Worm (Caenorhabditis elegans) whole organism, early embryonic: Measurements from ENCODE around the gene glt-3.

ENCODE experiments used
- B0310.2 ChIP-seq: sonication (generic microtip); optimal IDR thresholded peaks from 2 replicates; lab custom pipeline; 2016; ENCODE audit warnings: mild to moderate bottlenecking, missing genetic modification characterization, missing compliant biosample characterization
- F13C5.2 ChIP-seq: sonication (generic microtip); optimal IDR thresholded peaks from 2 replicates; lab custom pipeline; 2017; ENCODE audit warnings: mild to moderate bottlenecking, missing genetic modification characterization, inconsistent platforms, missing compliant biosample characterization
- aly-1 ChIP-seq: sonication (generic microtip); optimal IDR thresholded peaks from 2 replicates; lab custom pipeline; 2016; ENCODE audit warnings: missing genetic modification characterization, missing compliant biosample characterization
- ama-1 ChIP-seq: fragments of 150-350 bp; optimal IDR thresholded peaks from 2 replicates; lab custom pipeline; 2014
- ceh-13 ChIP-seq: fragments of 200-800 bp; sonication (Bioruptor generic); optimal IDR thresholded peaks from 2 replicates; lab custom pipeline; 2018; ENCODE audit warnings: mild to moderate bottlenecking, missing genetic modification characterization, missing compliant biosample characterization
- ceh-36 ChIP-seq: sonication (generic microtip); optimal IDR thresholded peaks from 2 replicates; lab custom pipeline; 2016; ENCODE audit warnings: missing genetic modification characterization, inconsistent platforms, missing compliant biosample characterization
- ets-7 ChIP-seq: sonication (generic microtip); optimal IDR thresholded peaks from 2 replicates; lab custom pipeline; 2016; ENCODE audit warnings: missing genotype, missing genetic modification characterization, missing compliant biosample characterization
- flt-1 ChIP-seq: fragments of 200-800 bp; sonication (Bioruptor generic); IDR thresholded peaks from 2 replicates; pipeline ENCODE4 v1.3.6; 2022; ENCODE audit warnings: missing genetic modification characterization, missing compliant biosample characterization
- hmbx-1 ChIP-seq: sonication (generic microtip); optimal IDR thresholded peaks from 2 replicates; lab custom pipeline; 2016; ENCODE audit warnings: mild to moderate bottlenecking, missing genetic modification characterization, missing compliant biosample characterization
- hmg-4 ChIP-seq: fragments of 200-800 bp; sonication (Bioruptor generic); optimal IDR thresholded peaks from 2 replicates; lab custom pipeline; 2018; ENCODE audit warnings: mild to moderate bottlenecking, missing genetic modification characterization, missing compliant biosample characterization
- hnd-1 ChIP-seq: sonication (generic microtip); optimal IDR thresholded peaks from 2 replicates; lab custom pipeline; 2016; ENCODE audit warnings: missing genetic modification characterization, missing compliant biosample characterization
- pes-1 ChIP-seq: fragments of 200-800 bp; sonication (Bioruptor generic); IDR thresholded peaks from 2 replicates; pipeline ENCODE4 v1.3.6; 2022; ENCODE audit warnings: missing genetic modification reagents, missing genetic modification characterization, missing compliant biosample characterization
- scrt-1 ChIP-seq: fragments of 200-800 bp; sonication (Bioruptor generic); IDR thresholded peaks from 2 replicates; pipeline ENCODE4 v1.3.6; 2022; ENCODE audit warnings: missing genetic modification characterization, missing compliant biosample characterization
- sea-1 ChIP-seq: fragments of 200-800 bp; sonication (Bioruptor generic); conservative IDR thresholded peaks from 2 replicates; pipeline ENCODE4 v1.3.6; 2022; ENCODE audit warnings: missing genetic modification characterization, missing compliant biosample characterization
- tbx-11 ChIP-seq: fragments of 200-800 bp; sonication (Bioruptor generic); IDR thresholded peaks from 2 replicates; pipeline ENCODE4 v1.3.6; 2022; ENCODE audit warnings: missing genetic modification characterization, missing compliant biosample characterization
- tbx-37 ChIP-seq: fragments of 200-800 bp; sonication (Bioruptor generic); conservative IDR thresholded peaks from 2 replicates; pipeline ENCODE4 v1.3.6; 2022; ENCODE audit warnings: missing genetic modification reagents, missing genetic modification characterization, missing compliant biosample characterization
- tra-4 ChIP-seq: sonication (generic microtip); optimal IDR thresholded peaks from 2 replicates; lab custom pipeline; 2017; ENCODE audit warnings: missing genetic modification characterization, missing compliant biosample characterization

Gene glt-3

DNA sequence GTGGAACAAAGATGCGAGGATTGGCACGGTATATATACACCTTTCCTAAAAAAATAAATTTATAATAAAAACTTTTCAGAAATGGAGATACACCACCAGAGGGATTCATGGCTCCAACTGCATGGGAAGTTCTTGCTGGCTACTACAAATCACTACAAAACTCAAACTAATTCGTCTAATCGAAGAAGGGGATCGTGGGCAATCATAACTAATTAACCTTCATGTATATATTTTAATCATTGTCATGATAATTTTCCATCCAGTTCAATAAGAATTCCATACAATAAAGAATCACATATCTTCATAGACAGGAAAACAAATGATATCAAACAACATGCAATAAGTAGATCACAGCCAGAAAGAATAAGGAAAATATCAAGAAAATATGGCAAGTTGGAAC is 34.0 kb downstream of the glt-3 start:
- TF ChIP-seq tra-4 (tag; lab: Kevin White, UChicago) (no peak), ama-1 (lab: Kevin White, UChicago) (no peak), ets-7 (tag; lab: Kevin White, UChicago) (no peak), hnd-1 (tag; lab: Kevin White, UChicago) (no peak), ceh-13 (GFP tag; lab: Kevin White, UChicago) (no peak), flt-1 (no peak), pes-1 (GFP tag; lab: Robert Waterston, UW) (no peak), tbx-11 (no peak), F13C5.2 (no peak), hmbx-1 (no peak), ceh-36 (tag; lab: Kevin White, UChicago) (no peak)

DNA sequence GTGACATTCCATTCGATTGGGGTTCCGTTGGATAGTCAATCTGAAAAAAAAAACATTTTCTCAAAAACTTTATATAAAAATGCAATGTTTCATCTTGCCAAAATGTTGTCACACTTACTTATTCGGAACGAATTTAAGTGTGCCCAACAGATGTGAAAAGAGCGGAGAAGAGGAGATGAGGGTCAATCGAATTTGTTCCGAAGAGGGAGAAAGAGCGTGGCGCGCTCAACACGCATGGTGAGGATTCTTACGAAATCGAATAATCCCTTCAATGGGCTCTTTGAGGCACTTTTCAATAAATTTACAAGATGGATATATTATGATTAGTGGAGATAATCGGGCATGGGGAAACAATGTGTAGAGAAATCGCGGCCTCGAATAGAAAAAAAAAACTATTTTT is 40.8 kb downstream of the glt-3 start:
- TF ChIP-seq F13C5.2 (no peak), pes-1 (GFP tag; lab: Robert Waterston, UW) (no peak), hnd-1 (tag; lab: Kevin White, UChicago) (no peak), scrt-1 (GFP tag; lab: Robert Waterston, UW) (no peak), tra-4 (tag; lab: Kevin White, UChicago) (no peak), aly-1 (no peak), hmbx-1 (no peak), B0310.2 (no peak), ceh-36 (tag; lab: Kevin White, UChicago) (no peak), tbx-37 (GFP tag; lab: Robert Waterston, UW) (no peak), sea-1 (GFP tag; lab: Robert Waterston, UW) (no peak), hmg-4 (no peak), ets-7 (tag; lab: Kevin White, UChicago) (no peak), ama-1 (lab: Kevin White, UChicago) (no peak), tbx-11 (no peak), flt-1 (no peak), ceh-13 (GFP tag; lab: Kevin White, UChicago) (no peak)

DNA sequence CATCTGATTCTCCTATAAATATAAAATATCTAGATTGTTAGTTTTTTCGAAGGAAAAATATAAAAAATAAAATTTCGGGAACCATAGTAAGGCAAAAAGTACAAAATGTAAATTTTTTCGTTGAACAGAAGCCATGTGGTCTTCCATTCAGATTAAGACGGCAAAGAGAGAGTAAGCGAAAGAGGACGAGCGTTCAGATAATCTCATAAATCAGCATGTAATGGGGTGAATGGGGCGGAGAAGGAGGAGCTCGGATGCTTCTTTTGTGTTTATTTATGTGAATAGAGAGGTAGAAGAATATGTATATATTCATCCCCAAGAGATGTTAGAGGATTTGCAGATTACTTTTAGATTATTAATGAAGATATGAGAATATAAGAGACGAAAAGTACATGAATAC is 44.3 kb downstream of the glt-3 start, which contains the start of gene pxf-1:
Gene pxf-1, minus strand, starts transcription at position 14 of the 400 bp plus-strand sequence.
- TF ChIP-seq pes-1 (GFP tag; lab: Robert Waterston, UW) (no peak), aly-1 (no peak), ama-1 (lab: Kevin White, UChicago) (no peak), hnd-1 (tag; lab: Kevin White, UChicago) (no peak)

DNA sequence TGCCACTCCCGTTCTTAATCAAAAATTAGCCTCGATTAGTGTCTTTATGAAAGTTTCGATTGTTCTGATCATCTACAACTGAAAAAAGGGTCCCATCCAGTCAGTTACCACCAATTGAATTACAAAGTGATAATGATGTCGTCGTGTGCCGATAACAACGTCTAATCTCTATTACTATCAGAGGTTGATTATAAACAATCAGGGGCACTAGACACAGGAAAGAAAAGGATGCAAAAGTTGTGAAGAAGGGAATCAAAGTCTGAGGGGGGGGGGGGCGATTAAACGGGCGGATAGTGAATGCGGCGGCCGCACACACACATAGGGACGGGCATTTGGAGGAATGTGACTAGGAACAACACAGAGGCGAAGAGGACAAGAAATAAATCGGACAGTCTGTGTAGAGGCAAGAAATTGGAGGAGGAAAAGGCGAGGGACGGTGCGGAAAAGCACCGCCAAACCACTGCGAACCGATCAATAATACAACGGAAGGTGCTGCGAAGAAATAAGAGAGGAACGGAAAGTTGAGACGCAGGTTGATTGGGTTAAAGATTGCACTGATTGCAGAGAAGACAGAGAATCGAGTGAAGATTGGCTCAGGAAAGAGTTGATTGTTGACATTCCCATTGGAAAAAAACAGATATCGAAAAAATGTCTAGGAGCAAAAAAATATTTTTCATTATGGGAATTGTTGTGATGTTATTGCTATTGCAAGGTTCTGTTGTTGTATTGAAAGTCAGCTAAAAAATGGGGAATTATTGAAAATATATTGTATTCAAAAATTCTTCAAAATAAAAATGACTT is 45.1 kb downstream of the glt-3 start:
- TF ChIP-seq flt-1: no peak
- no peak for TF ChIP-seq hmbx-1
- TF ChIP-seq hnd-1 (tag; lab: Kevin White, UChicago): no peak
- no peak for TF ChIP-seq ets-7 (tag; lab: Kevin White, UChicago)
- no peak for TF ChIP-seq ceh-13 (GFP tag; lab: Kevin White, UChicago)
- no peak for TF ChIP-seq tbx-11
- peak; percentile 28 for TF ChIP-seq ceh-36 (tag; lab: Kevin White, UChicago)
- no peak for TF ChIP-seq scrt-1 (GFP tag; lab: Robert Waterston, UW)
- TF ChIP-seq B0310.2: peak; percentile 45
- TF ChIP-seq ama-1 (lab: Kevin White, UChicago): no peak
- TF ChIP-seq pes-1 (GFP tag; lab: Robert Waterston, UW): no peak
- no peak for TF ChIP-seq sea-1 (GFP tag; lab: Robert Waterston, UW)
- no peak for TF ChIP-seq F13C5.2
- TF ChIP-seq hmg-4: peak; percentile 79
- TF ChIP-seq tra-4 (tag; lab: Kevin White, UChicago): no peak
- TF ChIP-seq tbx-37 (GFP tag; lab: Robert Waterston, UW): no peak
- no peak for TF ChIP-seq aly-1

DNA sequence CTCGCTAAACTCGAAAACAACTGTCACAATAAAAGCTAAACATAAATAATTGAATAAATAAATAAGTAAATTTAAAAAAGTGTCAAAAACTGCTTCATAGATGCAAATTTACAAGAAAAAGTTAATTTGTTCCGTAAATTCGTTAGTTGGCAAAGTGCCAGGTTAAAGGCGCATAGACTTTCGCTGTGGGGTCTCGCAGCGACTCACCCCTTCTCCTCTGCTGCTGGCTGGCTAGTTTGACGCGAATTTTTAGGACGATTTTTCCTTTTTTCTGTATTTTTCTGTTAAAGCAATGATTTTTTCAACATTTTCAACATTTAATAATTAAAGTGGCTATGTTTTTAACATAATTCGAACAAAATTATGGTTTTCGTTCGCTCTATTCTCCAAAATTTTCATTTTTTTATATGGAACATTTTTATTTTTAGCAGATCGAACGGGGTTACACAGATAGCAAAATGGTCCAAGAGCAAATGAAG is 46.2 kb downstream of the glt-3 start, which contains the start of gene rack-1:
Gene rack-1, plus strand, starts transcription at position 429 of the 479 bp plus-strand sequence.
- TF ChIP-seq ama-1 (lab: Kevin White, UChicago): no peak
- TF ChIP-seq flt-1: no peak

DNA sequence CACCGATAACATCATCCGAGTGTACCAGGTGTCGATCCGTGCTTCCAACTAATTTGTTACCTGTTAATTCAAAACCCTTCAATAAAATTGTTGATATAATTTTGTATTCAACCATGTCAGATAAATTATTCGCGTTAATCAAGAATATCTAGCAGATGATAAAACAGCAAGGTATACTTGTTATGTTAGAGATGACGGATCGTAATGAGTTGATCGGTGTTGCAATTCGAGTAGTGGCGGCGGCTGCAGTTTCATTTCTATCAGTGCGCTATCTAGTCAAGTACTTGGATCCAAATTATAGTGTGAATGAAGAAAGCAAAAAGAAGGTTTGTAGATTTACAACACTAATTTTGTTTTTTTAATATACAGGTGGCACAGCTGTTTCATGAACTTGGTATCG is 47.7 kb downstream of the glt-3 start, which contains the start of gene mspn-1:
Gene mspn-1, plus strand, starts transcription at position 190 of the 400 bp plus-strand sequence.
- TF ChIP-seq tbx-37 (GFP tag; lab: Robert Waterston, UW) (no peak), ceh-13 (GFP tag; lab: Kevin White, UChicago) (no peak), tbx-11 (no peak), ama-1 (lab: Kevin White, UChicago) (no peak), hnd-1 (tag; lab: Kevin White, UChicago) (no peak), ceh-36 (tag; lab: Kevin White, UChicago) (no peak), scrt-1 (GFP tag; lab: Robert Waterston, UW) (no peak), hmbx-1 (no peak), tra-4 (tag; lab: Kevin White, UChicago) (no peak), pes-1 (GFP tag; lab: Robert Waterston, UW) (no peak), sea-1 (GFP tag; lab: Robert Waterston, UW) (no peak), hmg-4 (no peak), F13C5.2 (no peak)

DNA sequence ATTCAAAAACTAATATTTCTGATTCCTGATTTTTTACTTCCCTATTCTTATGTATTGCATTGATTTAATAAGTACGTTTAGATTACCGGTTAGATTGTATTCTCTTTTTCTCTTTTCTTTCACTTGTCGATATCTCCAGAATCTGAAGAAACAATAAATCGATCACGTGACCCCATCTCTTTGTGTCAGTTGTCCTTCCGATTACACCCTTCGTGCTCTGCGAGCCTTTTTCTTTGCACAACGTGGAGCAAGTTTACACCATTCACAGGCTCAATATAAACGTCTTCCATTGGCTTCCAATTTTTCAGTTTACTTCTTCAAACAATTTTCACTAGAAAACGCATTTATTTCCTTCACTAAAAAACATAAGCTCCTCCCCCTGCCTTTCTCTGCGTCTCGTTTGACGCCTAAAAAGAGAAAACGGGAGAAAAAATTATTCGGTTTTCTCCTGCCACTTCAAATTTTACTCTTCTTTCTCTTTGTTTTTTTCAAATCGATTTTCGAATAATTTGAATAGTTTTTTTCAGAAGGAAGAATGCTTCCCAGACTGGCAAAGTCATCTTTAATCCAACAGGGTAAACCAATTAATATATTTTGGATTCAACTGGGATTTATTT is 50.2 kb downstream of the glt-3 start, which contains the start of gene gta-1:
Gene gta-1, plus strand, starts transcription at position 528 of the 617 bp plus-strand sequence.
- TF ChIP-seq hmg-4: no peak
- TF ChIP-seq tra-4 (tag; lab: Kevin White, UChicago): no peak
